Fruit fly (Drosophila melanogaster) Kc167 (cell line): ENCODE data around the gene pll.

Source experiments
- Myc ChIP-seq: fragments of >200 bp; optimal IDR thresholded peaks from 2 replicates; lab custom pipeline; 2017; ENCODE audit warnings: missing external identifiers
- Sin3A ChIP-seq: fragments of >200 bp; optimal IDR thresholded peaks from 2 replicates; lab custom pipeline; 2018; ENCODE audit warnings: missing external identifiers
- h ChIP-seq: fragments of >200 bp; optimal IDR thresholded peaks from 3 replicates; lab custom pipeline; 2018; ENCODE audit warnings: missing external identifiers
- psq ChIP-seq: fragments of >200 bp; optimal IDR thresholded peaks from 2 replicates; lab custom pipeline; 2017; ENCODE audit warnings: missing external identifiers
- ttk ChIP-seq: sonication (Bioruptor generic); optimal IDR thresholded peaks from 2 replicates; lab custom pipeline; 2017; ENCODE audit warnings: missing external identifiers

dm6 chr3R:27294113-27294512 is 41.1 kb upstream of the pll start:
- TF ChIP-seq h (lab: Kevin White, UChicago), result no peak
- no peak for TF ChIP-seq psq
- no peak for TF ChIP-seq Myc
- no peak for TF ChIP-seq Sin3A (lab: Kevin White, UChicago)
- TF ChIP-seq ttk (lab: Kevin White, UChicago), result no peak
